Worm (Caenorhabditis elegans) whole organism, L2 larva: ENCODE results near the gene semi-1.

Experiments used
- ama-1 ChIP-seq: fragments of 150-350 bp; optimal IDR thresholded peaks from 2 replicates; lab custom pipeline; 2018; ENCODE audit warnings: inconsistent platforms
- lin-11 ChIP-seq: fragments of 150-350 bp; sonication (generic microtip); optimal IDR thresholded peaks from 2 replicates; lab custom pipeline; 2014; ENCODE audit warnings: missing biosample characterization, missing genetic modification characterization, inconsistent platforms, mixed read lengths
- lsy-2 ChIP-seq, 2 experiments: fragments of 150-350 bp in 1 of 2; sonication (generic microtip) in 1 of 2; optimal IDR thresholded peaks; 2 replicates each; lab custom pipeline; 2014 to 2017; ENCODE audit warnings: missing biosample characterization in 2 of 2, missing genetic modification characterization in 2 of 2

DNA sequence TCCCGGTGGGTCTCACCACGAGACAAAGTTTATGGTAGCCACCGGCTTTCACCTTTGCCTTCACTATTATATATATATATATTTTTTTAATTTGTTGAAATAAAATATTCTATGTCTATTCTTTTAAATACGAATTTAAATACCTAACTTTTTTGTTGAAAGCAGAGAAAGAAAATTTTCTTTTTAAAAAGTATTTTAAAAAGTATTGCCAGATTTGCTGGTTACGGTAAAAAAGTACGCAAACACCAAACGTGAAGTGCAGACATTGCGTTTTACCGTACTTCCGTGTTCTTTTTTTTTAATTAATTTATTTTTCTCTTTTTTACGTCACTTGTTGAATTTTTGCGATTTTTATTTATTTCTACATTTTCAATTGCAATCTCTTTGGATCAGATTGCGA, 45.0 kb upstream of the semi-1 start, which contains the start of gene C56A3.8:
- TF ChIP-seq lin-11: no peak
- no peak for TF ChIP-seq ama-1 (lab: Kevin White, UChicago)
- no peak for TF ChIP-seq lsy-2 (tag; optimal IDR thresholded peaks at IDR 0.05; lab: Kevin White, UChicago)
